Fruit fly (Drosophila melanogaster): ENCODE results near the gene CG9733.

dm6 chr3R:30275970-30276369, 29.5 kb upstream of the CG9733 start:
- TF ChIP-seq CTCF (optimal IDR thresholded peaks at IDR 0.05) = no peak
- TF ChIP-seq CG8478 (optimal IDR thresholded peaks at IDR 0.05) = no peak
